Fruit fly (Drosophila melanogaster) whole organism, embryonic: ENCODE measurements around the gene CG33235.

Experiments used
- BtbVII ChIP-seq: fragments of 200-800 bp; sonication (Bioruptor generic); optimal IDR thresholded peaks from 3 replicates; lab custom pipeline; 2017; ENCODE audit warnings: missing biosample characterization, mild to moderate bottlenecking, missing genetic modification characterization
- CG12769 ChIP-seq: fragments of 200-800 bp; sonication (Bioruptor generic); optimal IDR thresholded peaks from 2 replicates; lab custom pipeline; 2019; ENCODE audit warnings: missing biosample characterization, mild to moderate bottlenecking, missing genetic modification characterization, moderate library complexity
- CG15269 ChIP-seq: fragments of 200-800 bp; sonication (Bioruptor generic); optimal IDR thresholded peaks from 2 replicates; lab custom pipeline; 2018; ENCODE audit warnings: missing biosample characterization, mild to moderate bottlenecking, missing genetic modification characterization, moderate library complexity
- CG1603 ChIP-seq: fragments of 200-800 bp; sonication (Bioruptor generic); optimal IDR thresholded peaks from 2 replicates; lab custom pipeline; 2019; ENCODE audit warnings: missing biosample characterization, mild to moderate bottlenecking, missing genetic modification characterization, moderate library complexity
- CG17359 ChIP-seq: fragments of 200-800 bp; sonication (Bioruptor generic); optimal IDR thresholded peaks from 3 replicates; lab custom pipeline; 2018; ENCODE audit warnings: missing biosample characterization, mild to moderate bottlenecking, missing genetic modification characterization, moderate library complexity
- CG17612 ChIP-seq: fragments of 200-800 bp; sonication (Bioruptor generic); IDR thresholded peaks from 2 replicates; pipeline ENCODE4 v1.3.6; 2022; ENCODE audit warnings: missing biosample characterization, missing genetic modification characterization
- CG18619 ChIP-seq: fragments of 200-800 bp; sonication (Bioruptor generic); optimal IDR thresholded peaks from 3 replicates; lab custom pipeline; 2017; ENCODE audit warnings: missing biosample characterization, mild to moderate bottlenecking, missing genetic modification characterization
- CG31441 ChIP-seq: fragments of 200-800 bp; sonication (Bioruptor generic); IDR thresholded peaks from 2 replicates; pipeline ENCODE4 v1.3.6; 2022; ENCODE audit warnings: missing biosample characterization, missing genetic modification characterization
- CG3407 ChIP-seq: fragments of 200-800 bp; sonication (Bioruptor generic); optimal IDR thresholded peaks from 2 replicates; lab custom pipeline; 2018; ENCODE audit warnings: missing biosample characterization, mild to moderate bottlenecking, missing genetic modification characterization
- CG4617 ChIP-seq: fragments of 200-800 bp; sonication (Bioruptor generic); optimal IDR thresholded peaks from 3 replicates; lab custom pipeline; 2016; ENCODE audit warnings: missing biosample characterization, missing genetic modification characterization, borderline replicate concordance
- CG6689 ChIP-seq: fragments of 200-800 bp; sonication (Bioruptor generic); IDR thresholded peaks from 2 replicates; pipeline ENCODE4 v1.3.6; 2022; ENCODE audit warnings: missing biosample characterization, missing genetic modification characterization
- CG7839 ChIP-seq: fragments of 200-800 bp; sonication (Bioruptor generic); optimal IDR thresholded peaks from 3 replicates; lab custom pipeline; 2018; ENCODE audit warnings: missing biosample characterization, mild to moderate bottlenecking, missing genetic modification characterization, moderate library complexity
- CG8359 ChIP-seq: fragments of 200-800 bp; sonication (Bioruptor generic); optimal IDR thresholded peaks from 2 replicates; lab custom pipeline; 2017; ENCODE audit warnings: missing biosample characterization, mild to moderate bottlenecking, missing genetic modification characterization, borderline replicate concordance
- CG8388 ChIP-seq: fragments of 200-800 bp; sonication (Bioruptor generic); optimal IDR thresholded peaks from 2 replicates; lab custom pipeline; 2019; ENCODE audit warnings: missing biosample characterization, mild to moderate bottlenecking, missing genetic modification characterization, moderate library complexity
- CG9215 ChIP-seq: fragments of 200-800 bp; sonication (Bioruptor generic); IDR thresholded peaks from 2 replicates; pipeline ENCODE4 v1.3.6; 2022; ENCODE audit warnings: missing biosample characterization, missing genetic modification characterization
- CG9609 ChIP-seq: fragments of 200-800 bp; sonication (Bioruptor generic); optimal IDR thresholded peaks from 3 replicates; lab custom pipeline; 2016; ENCODE audit warnings: missing biosample characterization, missing genetic modification characterization
- D19B ChIP-seq: fragments of 200-800 bp; sonication (Bioruptor generic); optimal IDR thresholded peaks from 2 replicates; lab custom pipeline; 2017; ENCODE audit warnings: missing biosample characterization, mild to moderate bottlenecking, missing genetic modification characterization
- Dek ChIP-seq: fragments of 200-800 bp; sonication (Bioruptor generic); optimal IDR thresholded peaks from 3 replicates; lab custom pipeline; 2019; ENCODE audit warnings: missing biosample characterization, mild to moderate bottlenecking, missing genetic modification characterization, moderate library complexity
- Gug ChIP-seq: fragments of 200-800 bp; sonication (Bioruptor generic); IDR thresholded peaks from 4 replicates; pipeline ENCODE4 v1.3.6; 2022; ENCODE audit warnings: missing biosample characterization, missing genetic modification characterization
- Hr3 ChIP-seq: fragments of 200-800 bp; sonication (Bioruptor generic); optimal IDR thresholded peaks from 3 replicates; lab custom pipeline; 2016; ENCODE audit warnings: missing biosample characterization, missing genetic modification characterization
- Myb ChIP-seq: fragments of 200-800 bp; sonication (Bioruptor generic); optimal IDR thresholded peaks from 2 replicates; lab custom pipeline; 2016; ENCODE audit warnings: missing biosample characterization, missing genetic modification characterization
- Optix ChIP-seq: fragments of 200-800 bp; sonication (Bioruptor generic); IDR thresholded peaks from 3 replicates; pipeline ENCODE4 v1.3.6; 2022; ENCODE audit warnings: missing biosample characterization, missing genetic modification characterization
- Pdp1 ChIP-seq, 2 experiments: fragments of 200-800 bp; sonication (Bioruptor generic); optimal IDR thresholded peaks; 3 replicates each; lab custom pipeline; 2016; ENCODE audit warnings: missing biosample characterization in 2 of 2, missing genetic modification characterization in 2 of 2, mild to moderate bottlenecking in 1 of 2, moderate library complexity in 1 of 2
- Rx ChIP-seq: fragments of 200-800 bp; sonication (Bioruptor generic); IDR thresholded peaks from 2 replicates; pipeline ENCODE4 v1.3.6; 2022; ENCODE audit warnings: missing biosample characterization, missing genetic modification characterization
- Ssrp ChIP-seq: fragments of 200-800 bp; sonication (Bioruptor generic); optimal IDR thresholded peaks from 2 replicates; lab custom pipeline; 2018; ENCODE audit warnings: missing biosample characterization, mild to moderate bottlenecking, missing genetic modification characterization, moderate library complexity
- Trl ChIP-seq, 3 experiments: fragments of >200 bp in 2 of 3; fragments of 200-800 bp in 1 of 3; sonication (Bioruptor generic) in 1 of 3; optimal IDR thresholded peaks; 2 replicates in 1 of 3; 3 replicates in 2 of 3; lab custom pipeline; 2016 to 2017; ENCODE audit warnings: missing biosample characterization in 1 of 3, missing genetic modification characterization in 1 of 3
- Vsx1 ChIP-seq: fragments of 200-800 bp; sonication (Bioruptor generic); optimal IDR thresholded peaks from 2 replicates; lab custom pipeline; 2017; ENCODE audit warnings: missing biosample characterization, mild to moderate bottlenecking, missing genetic modification characterization, missing genetic modification reagents
- abd-A ChIP-seq: fragments of 200-800 bp; sonication (Bioruptor generic); optimal IDR thresholded peaks from 3 replicates; lab custom pipeline; 2019; ENCODE audit warnings: missing biosample characterization, mild to moderate bottlenecking, missing genetic modification characterization, moderate library complexity
- az2 ChIP-seq: fragments of 200-800 bp; sonication (Bioruptor generic); optimal IDR thresholded peaks from 3 replicates; lab custom pipeline; 2016; ENCODE audit warnings: missing biosample characterization, missing genetic modification characterization
- chif ChIP-seq, 2 experiments: fragments of 200-800 bp; sonication (Bioruptor generic); optimal IDR thresholded peaks; 3 replicates each; lab custom pipeline; 2016; ENCODE audit warnings: missing biosample characterization in 2 of 2, missing genetic modification characterization in 2 of 2
- chinmo ChIP-seq: fragments of 200-800 bp; sonication (Bioruptor generic); IDR thresholded peaks from 4 replicates; pipeline ENCODE4 v1.3.6; 2022; ENCODE audit warnings: missing biosample characterization, missing genetic modification characterization; ENCODE audit not compliant: partially characterized antibody
- danr ChIP-seq: fragments of 200-800 bp; sonication (Bioruptor generic); IDR thresholded peaks from 2 replicates; pipeline ENCODE4 v1.3.6; 2022; ENCODE audit warnings: missing biosample characterization, missing genetic modification characterization
- dmrt99B ChIP-seq: fragments of 200-800 bp; sonication (Bioruptor generic); optimal IDR thresholded peaks from 2 replicates; lab custom pipeline; 2018; ENCODE audit warnings: missing biosample characterization, mild to moderate bottlenecking, missing genetic modification characterization, moderate library complexity
- gcm ChIP-seq: fragments of 200-800 bp; sonication (Bioruptor generic); optimal IDR thresholded peaks from 2 replicates; lab custom pipeline; 2019; ENCODE audit warnings: missing biosample characterization, mild to moderate bottlenecking, missing genetic modification characterization, moderate library complexity
- jigr1 ChIP-seq: fragments of 200-800 bp; sonication (Bioruptor generic); IDR thresholded peaks from 3 replicates; pipeline ENCODE4 v1.3.6; 2022; ENCODE audit warnings: missing biosample characterization, missing genetic modification characterization
- lbe ChIP-seq: fragments of 200-800 bp; sonication (Bioruptor generic); optimal IDR thresholded peaks from 2 replicates; lab custom pipeline; 2016; ENCODE audit warnings: missing biosample characterization, mild to moderate bottlenecking, missing genetic modification characterization
- lilli ChIP-seq: fragments of 200-800 bp; sonication (Bioruptor generic); optimal IDR thresholded peaks from 3 replicates; lab custom pipeline; 2016; ENCODE audit warnings: missing biosample characterization, missing genetic modification characterization
- lmd ChIP-seq: fragments of 200-800 bp; sonication (Bioruptor generic); IDR thresholded peaks from 2 replicates; pipeline ENCODE4 v1.3.6; 2022; ENCODE audit warnings: missing biosample characterization, missing genetic modification characterization
- lov ChIP-seq, 2 experiments: fragments of 200-800 bp in 1 of 2; fragments of >200 bp in 1 of 2; sonication (Bioruptor generic) in 1 of 2; IDR thresholded peaks in 1 of 2; optimal IDR thresholded peaks in 1 of 2; 2 replicates in 1 of 2; 3 replicates in 1 of 2; pipeline versions ENCODE4 v1.3.6 to Lab custom; 2017 to 2022; ENCODE audit warnings: missing biosample characterization in 1 of 2, missing genetic modification characterization in 1 of 2
- nom ChIP-seq: fragments of 200-800 bp; sonication (Bioruptor generic); optimal IDR thresholded peaks from 2 replicates; lab custom pipeline; 2017; ENCODE audit warnings: missing biosample characterization, missing genetic modification characterization, mild to moderate bottlenecking, moderate library complexity, missing genetic modification reagents
- peb ChIP-seq: fragments of 200-800 bp; sonication (Bioruptor generic); IDR thresholded peaks from 2 replicates; pipeline ENCODE4 v1.3.6; 2022; ENCODE audit warnings: missing biosample characterization, missing genetic modification characterization
- repo ChIP-seq: fragments of 200-800 bp; sonication (Bioruptor generic); optimal IDR thresholded peaks from 2 replicates; lab custom pipeline; 2016; ENCODE audit warnings: missing biosample characterization, missing genetic modification characterization
- run ChIP-seq: fragments of 200-800 bp; sonication (Bioruptor generic); optimal IDR thresholded peaks from 3 replicates; lab custom pipeline; 2018; ENCODE audit warnings: missing biosample characterization, mild to moderate bottlenecking, missing genetic modification characterization
- sens ChIP-seq: fragments of 200-800 bp; sonication (Bioruptor generic); peaks from one replicate; lab custom pipeline; 2016; ENCODE audit warnings: missing biosample characterization, missing genetic modification characterization
- sna ChIP-seq: fragments of 200-800 bp; sonication (Bioruptor generic); IDR thresholded peaks from 2 replicates; pipeline ENCODE4 v1.3.6; 2022; ENCODE audit warnings: missing biosample characterization, missing genetic modification characterization; ENCODE audit not compliant: partially characterized antibody
- ssp ChIP-seq: fragments of 200-800 bp; sonication (Bioruptor generic); IDR thresholded peaks from 2 replicates; pipeline ENCODE4 v1.3.6; 2022; ENCODE audit warnings: missing biosample characterization, missing genetic modification characterization
- stc ChIP-seq: fragments of 200-800 bp; sonication (Bioruptor generic); IDR thresholded peaks from 2 replicates; pipeline ENCODE4 v1.3.6; 2022; ENCODE audit warnings: missing biosample characterization, missing genetic modification characterization
- tgo ChIP-seq: fragments of 200-800 bp; sonication (Bioruptor generic); IDR thresholded peaks from 3 replicates; pipeline ENCODE4 v1.3.6; 2022; ENCODE audit warnings: missing biosample characterization, missing genetic modification characterization
- tio ChIP-seq: fragments of 200-800 bp; sonication (Bioruptor generic); optimal IDR thresholded peaks from 2 replicates; lab custom pipeline; 2017; ENCODE audit warnings: missing biosample characterization, missing genetic modification characterization, inconsistent platforms
- yki ChIP-seq: fragments of >200 bp; optimal IDR thresholded peaks from 3 replicates; lab custom pipeline; 2018

Gene CG33235

dm6 chrX:11499454-11499853, 8.1 kb upstream of the CG33235 start (continued):
- TF ChIP-seq D19B (GFP tag; lab: Kevin White, UChicago) (no peak), Myb (GFP tag; lab: Kevin White, UChicago) (peak; percentile 9), CG31441 (GFP tag; lab: Robert Waterston, UW) (no peak), ssp (GFP tag; lab: Robert Waterston, UW) (peak; percentile 16; the same call in 1 of the 2 replicates), Gug (peak; percentile 53; the same call in 3 of the 4 replicates), jigr1 (GFP tag; lab: Robert Waterston, UW) (no peak), CG12769 (tag; lab: Kevin White, UChicago) (peak; percentile 42), CG9609 (peak; percentile 27), chif (GFP tag; optimal IDR thresholded peaks at IDR 0.05; lab: Kevin White, UChicago) (peak in 1 of 2 experiments; percentile 35), gcm (GFP tag; lab: Kevin White, UChicago) (no peak), dmrt99B (peak; percentile 61), repo (peak; percentile 22), CG7839 (tag; lab: Kevin White, UChicago) (peak; percentile 43), CG3407 (GFP tag; lab: Kevin White, UChicago) (peak; percentile 25), CG8359 (GFP tag; lab: Kevin White, UChicago) (peak; percentile 16), CG6689 (GFP tag; lab: Robert Waterston, UW) (peak; percentile 59), Vsx1 (GFP tag; lab: Kevin White, UChicago) (no peak), sens (peak; percentile 79), tgo (GFP tag; lab: Robert Waterston, UW) (no peak), Optix (GFP tag; lab: Robert Waterston, UW) (0 out of 3 replicates have a peak, but pooled peaks have one; percentile 16), BtbVII (no peak), CG8388 (GFP tag; lab: Kevin White, UChicago) (peak; percentile 28), Pdp1 (GFP tag; optimal IDR thresholded peaks at IDR 0.05; lab: Kevin White, UChicago) (peak; percentile 20 to 43), lov (optimal IDR thresholded peaks at IDR 0.05; lab: Kevin White, UChicago) (no peak), lov (GFP tag; IDR thresholded peaks at IDR 0.05; lab: Robert Waterston, UW) (no peak), lilli (GFP tag; lab: Kevin White, UChicago) (peak; percentile 38), Trl (optimal IDR thresholded peaks at IDR 0.05; lab: Kevin White, UChicago) (no peak), Trl (GFP tag; optimal IDR thresholded peaks at IDR 0.05; lab: Kevin White, UChicago) (peak; percentile 53), CG15269 (tag; lab: Kevin White, UChicago) (peak; percentile 10), abd-A (tag; lab: Kevin White, UChicago) (no peak), Hr3 (GFP tag; lab: Kevin White, UChicago) (no peak), Rx (GFP tag; lab: Robert Waterston, UW) (0 out of 2 replicates have a peak, but pooled peaks have one; percentile 41), sna (GFP tag; lab: Robert Waterston, UW) (no peak), Dek (no peak), Ssrp (tag; lab: Kevin White, UChicago) (peak; percentile 34), chinmo (GFP tag; lab: Robert Waterston, UW) (no peak), run (tag; lab: Kevin White, UChicago) (no peak), CG17359 (tag; lab: Kevin White, UChicago) (peak; percentile 56), CG4617 (peak; percentile 10), CG18619 (GFP tag; lab: Kevin White, UChicago) (no peak), CG17612 (no peak), lmd (GFP tag; lab: Robert Waterston, UW) (peak; percentile 51), nom (GFP tag; lab: Kevin White, UChicago) (peak; percentile 30), tio (GFP tag; lab: Kevin White, UChicago) (peak; percentile 37), peb (no peak), danr (GFP tag; lab: Robert Waterston, UW) (0 out of 2 replicates have a peak, but pooled peaks have one; percentile 22), CG1603 (tag; lab: Kevin White, UChicago) (peak; percentile 64), stc (GFP tag; lab: Robert Waterston, UW) (no peak), yki (lab: Kevin White, UChicago) (no peak), az2 (peak; percentile 57), CG9215 (GFP tag; lab: Robert Waterston, UW) (no peak), lbe (GFP tag; lab: Kevin White, UChicago) (peak; percentile 39)
